Fruit fly (Drosophila melanogaster): ENCODE measurements around the gene CG14042.

Gene CG14042

dm6 chr2L:5043495-5044146, 6.1 kb downstream of the CG14042 start (continued):
- no peak for TF ChIP-seq CG14965 (GFP tag; optimal IDR thresholded peaks at IDR 0.05; ENCODE audit: borderline replicate concordance)
- TF ChIP-seq B-H1 (GFP tag; IDR thresholded peaks at IDR 0.05): no peak; the same call in 2 of the 3 replicates
- TF ChIP-seq CG8388 (GFP tag; optimal IDR thresholded peaks at IDR 0.05): peak; percentile 27
- no peak for TF ChIP-seq ERR (GFP tag; optimal IDR thresholded peaks at IDR 0.05)
- TF ChIP-seq CHES-1-like (GFP tag; optimal IDR thresholded peaks at IDR 0.05): no peak
- peak; percentile 49 for TF ChIP-seq CG11504 (tag; optimal IDR thresholded peaks at IDR 0.05)
- TF ChIP-seq al (GFP tag; IDR thresholded peaks at IDR 0.05): peak; percentile 42; the same call in 1 of the 2 replicates
- TF ChIP-seq CG7928 (GFP tag; optimal IDR thresholded peaks at IDR 0.05): no peak
- peak; percentile 41 for TF ChIP-seq CG30431 (GFP tag; optimal IDR thresholded peaks at IDR 0.05)
- TF ChIP-seq CG11456 (GFP tag; IDR thresholded peaks at IDR 0.05): peak; percentile 78
- no peak for TF ChIP-seq Nf-YB (GFP tag; optimal IDR thresholded peaks at IDR 0.05)
- no peak for TF ChIP-seq CG6254 (GFP tag; optimal IDR thresholded peaks at IDR 0.05)
- TF ChIP-seq ara (GFP tag; IDR thresholded peaks at IDR 0.05): no peak
- no peak for TF ChIP-seq D19A (tag; optimal IDR thresholded peaks at IDR 0.05)
- peak; percentile 32; the same call in 1 of the 2 replicates for TF ChIP-seq CG11247 (GFP tag; IDR thresholded peaks at IDR 0.05)
- TF ChIP-seq CG8281 (tag; optimal IDR thresholded peaks at IDR 0.05): no peak
- TF ChIP-seq Abd-B (GFP tag; optimal IDR thresholded peaks at IDR 0.05): no peak
- TF ChIP-seq yki (optimal IDR thresholded peaks at IDR 0.05): no peak
- no peak for TF ChIP-seq CG13287 (GFP tag; IDR thresholded peaks at IDR 0.05; ENCODE audit: partially characterized antibody)
- no peak for TF ChIP-seq hb (GFP tag; IDR thresholded peaks at IDR 0.05; ENCODE audit: partially characterized antibody)
- no peak for TF ChIP-seq fd64A (GFP tag; optimal IDR thresholded peaks at IDR 0.05)
- no peak for TF ChIP-seq fd3F (GFP tag; optimal IDR thresholded peaks at IDR 0.05)
- TF ChIP-seq Optix (GFP tag; IDR thresholded peaks at IDR 0.05): peak; percentile 44; the same call in 1 of the 3 replicates
- TF ChIP-seq Poxn (GFP tag; IDR thresholded peaks at IDR 0.05): no peak
- TF ChIP-seq Max (GFP tag; optimal IDR thresholded peaks at IDR 0.05): no peak
- no peak for TF ChIP-seq CG14710 (tag; optimal IDR thresholded peaks at IDR 0.05)
- TF ChIP-seq luna (GFP tag; optimal IDR thresholded peaks at IDR 0.05): no peak
- TF ChIP-seq hbn (GFP tag; IDR thresholded peaks at IDR 0.05; ENCODE audit: partially characterized antibody): no peak
- TF ChIP-seq Oaz (GFP tag; IDR thresholded peaks at IDR 0.05): no peak
- TF ChIP-seq lbe (GFP tag; optimal IDR thresholded peaks at IDR 0.05): peak; percentile 43
- TF ChIP-seq Dll (GFP tag; IDR thresholded peaks at IDR 0.05; ENCODE audit: partially characterized antibody): no peak
- no peak for TF ChIP-seq Dp (GFP tag; optimal IDR thresholded peaks at IDR 0.05)
- TF ChIP-seq CG7987 (GFP tag; optimal IDR thresholded peaks at IDR 0.05): no peak
- TF ChIP-seq chinmo (GFP tag; IDR thresholded peaks at IDR 0.05; ENCODE audit: partially characterized antibody): 0 out of 4 replicates have a peak, but pooled peaks have one; percentile 40
- no peak for TF ChIP-seq Scr (GFP tag; IDR thresholded peaks at IDR 0.05; ENCODE audit: partially characterized antibody)
- TF ChIP-seq YL-1 (GFP tag; optimal IDR thresholded peaks at IDR 0.05): no peak
- no peak for TF ChIP-seq toy (GFP tag; IDR thresholded peaks at IDR 0.05)
- TF ChIP-seq zen (tag; optimal IDR thresholded peaks at IDR 0.05): no peak
- TF ChIP-seq trh (GFP tag; optimal IDR thresholded peaks at IDR 0.05): no peak
- no peak for TF ChIP-seq tap (tag; optimal IDR thresholded peaks at IDR 0.05)
- TF ChIP-seq sqz (GFP tag; optimal IDR thresholded peaks at IDR 0.05): no peak
- 0 out of 2 replicates have a peak, but pooled peaks have one; percentile 12 for TF ChIP-seq CG31224 (GFP tag; IDR thresholded peaks at IDR 0.05)
- TF ChIP-seq Asciz (GFP tag; optimal IDR thresholded peaks at IDR 0.05): peak; percentile 2
- no peak for TF ChIP-seq gfzf (GFP tag; optimal IDR thresholded peaks at IDR 0.05)
- TF ChIP-seq Meics (GFP tag; optimal IDR thresholded peaks at IDR 0.05): peak; percentile 50
- peak; percentile 14 for TF ChIP-seq Blimp-1 (GFP tag; optimal IDR thresholded peaks at IDR 0.05)
- TF ChIP-seq CG10565 (GFP tag; optimal IDR thresholded peaks at IDR 0.05): no peak
- no peak for TF ChIP-seq dmrt11E (tag; optimal IDR thresholded peaks at IDR 0.05)
- no peak for TF ChIP-seq mld (GFP tag; IDR thresholded peaks at IDR 0.05; ENCODE audit: partially characterized antibody)
